Worm (Caenorhabditis elegans): Measurements from ENCODE around the gene sos-1.
A peak's percentile ranks its signal among the peaks of the same experiment; 100 is the strongest.

DNA sequence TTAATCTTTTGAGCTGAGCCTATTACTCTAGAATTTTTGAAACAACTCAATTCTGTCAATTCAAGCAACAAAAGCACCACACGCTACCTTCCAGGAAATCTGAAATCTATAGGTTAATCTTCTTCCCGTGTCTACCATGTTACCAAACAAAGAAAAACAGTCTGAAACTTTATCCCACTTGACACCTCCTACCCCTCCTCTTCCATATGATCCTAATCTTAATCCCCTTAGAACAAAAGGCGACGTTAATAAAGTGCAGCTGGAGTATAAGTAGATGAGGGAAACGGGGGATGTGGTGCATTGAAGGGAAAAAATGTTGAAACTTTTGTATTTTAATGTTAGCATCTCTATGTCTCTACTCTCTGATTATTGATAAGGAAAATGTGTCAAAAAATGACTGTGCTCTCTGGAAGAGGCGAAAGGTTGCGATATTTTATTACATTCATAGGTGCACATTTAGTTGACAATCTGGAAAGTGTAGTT, 52.9 kb downstream of the sos-1 start:
- TF ChIP-seq flt-1 (GFP tag; IDR thresholded peaks at IDR 0.05) (no peak), F13C5.2 (tag; optimal IDR thresholded peaks at IDR 0.05) (no peak), ama-1 (optimal IDR thresholded peaks at IDR 0.05) (no peak), hmbx-1 (tag; optimal IDR thresholded peaks at IDR 0.05) (no peak), ceh-36 (tag; optimal IDR thresholded peaks at IDR 0.05) (peak; percentile 77), tbx-37 (GFP tag; conservative IDR thresholded peaks at IDR 0.05) (no peak), ets-7 (tag; optimal IDR thresholded peaks at IDR 0.05) (no peak)

All from whole organism, early embryonic.